Worm (Caenorhabditis elegans) whole organism, midembryonic: Measurements from ENCODE around the gene abch-1.

Experiments used
- T22C8.4 ChIP-seq: fragments of 200-800 bp; sonication (Bioruptor generic); IDR thresholded peaks from 2 replicates; pipeline ENCODE4 v1.3.6; 2022; ENCODE audit warnings: missing genetic modification characterization, missing compliant biosample characterization
- cog-1 ChIP-seq: sonication (generic microtip); optimal IDR thresholded peaks from 2 replicates; lab custom pipeline; 2016; ENCODE audit warnings: missing genetic modification characterization, missing compliant biosample characterization
- flt-1 ChIP-seq: fragments of 200-800 bp; sonication (Bioruptor generic); IDR thresholded peaks from 2 replicates; pipeline ENCODE4 v1.3.6; 2022; ENCODE audit warnings: missing genetic modification characterization, missing compliant biosample characterization
- klf-2 ChIP-seq: fragments of 200-800 bp; sonication (Bioruptor generic); conservative IDR thresholded peaks from 2 replicates; pipeline ENCODE4 v1.3.6; 2022; ENCODE audit warnings: missing genetic modification reagents, missing genetic modification characterization, missing compliant biosample characterization
- med-1 ChIP-seq: sonication (generic microtip); optimal IDR thresholded peaks from 2 replicates; lab custom pipeline; 2017; ENCODE audit warnings: missing genetic modification characterization, mild to moderate bottlenecking, missing compliant biosample characterization, antibody characterized with exemption, missing genetic modification reagents; ENCODE audit not compliant: insufficient read depth
- ref-1 ChIP-seq: fragments of 200-800 bp; sonication (Bioruptor generic); conservative IDR thresholded peaks from 2 replicates; pipeline ENCODE4 v1.3.6; 2022; ENCODE audit warnings: missing genetic modification reagents, missing genetic modification characterization, missing compliant biosample characterization
- tab-1 ChIP-seq: fragments of 200-800 bp; sonication (Bioruptor generic); IDR thresholded peaks from 2 replicates; pipeline ENCODE4 v1.3.6; 2022; ENCODE audit warnings: missing genetic modification characterization, missing compliant biosample characterization
- ztf-23 ChIP-seq: fragments of 200-800 bp; sonication (Bioruptor generic); IDR thresholded peaks from 2 replicates; pipeline ENCODE4 v1.3.6; 2022; ENCODE audit warnings: missing genetic modification reagents, missing genetic modification characterization, missing compliant biosample characterization
- ztf-29 ChIP-seq: fragments of 200-800 bp; sonication (Bioruptor generic); IDR thresholded peaks from 2 replicates; pipeline ENCODE4 v1.3.6; 2022; ENCODE audit warnings: missing genetic modification reagents, missing genetic modification characterization, missing compliant biosample characterization

ce11 chrII:6500161-6500560 lies 31.3 kb downstream of the abch-1 start, which contains the start of gene R05G9.5:
- no peak for TF ChIP-seq ztf-29 (GFP tag; lab: Robert Waterston, UW)
- TF ChIP-seq flt-1 (GFP tag; lab: Robert Waterston, UW), result no peak
- TF ChIP-seq tab-1 (GFP tag; lab: Robert Waterston, UW), result no peak
- TF ChIP-seq klf-2 (GFP tag; lab: Robert Waterston, UW), result no peak
- no peak for TF ChIP-seq med-1 (GFP tag; lab: Kevin White, UChicago)
- TF ChIP-seq cog-1 (tag; lab: Kevin White, UChicago), result no peak
- no peak for TF ChIP-seq T22C8.4
- TF ChIP-seq ztf-23 (GFP tag; lab: Robert Waterston, UW), result no peak
- TF ChIP-seq ref-1 (GFP tag; lab: Robert Waterston, UW), result no peak
